Fruit fly (Drosophila melanogaster): ENCODE measurements around the gene dpr4.

Gene dpr4

DNA sequence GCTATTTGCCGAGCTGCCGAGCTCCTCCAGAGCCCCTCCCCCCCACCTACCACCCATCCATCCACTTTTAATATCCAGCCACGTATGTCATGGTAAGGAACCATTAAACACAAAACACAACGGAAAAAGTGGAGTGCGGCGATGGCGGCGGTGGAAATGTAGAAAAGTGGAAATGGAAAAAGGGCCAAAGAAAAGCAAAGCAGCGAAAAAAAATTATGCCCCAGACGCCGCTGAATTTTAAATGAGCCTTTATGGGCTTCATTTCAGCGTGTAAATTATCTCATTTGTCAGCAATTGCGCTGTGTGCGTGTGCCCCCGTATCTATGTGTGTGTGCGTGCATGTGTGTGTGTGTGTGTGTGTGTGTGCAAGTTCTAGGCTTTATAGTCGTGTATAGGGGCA lies 8.3 kb upstream of the dpr4 start:
- TF ChIP-seq tj (GFP tag; optimal IDR thresholded peaks at IDR 0.05), result no peak

DNA sequence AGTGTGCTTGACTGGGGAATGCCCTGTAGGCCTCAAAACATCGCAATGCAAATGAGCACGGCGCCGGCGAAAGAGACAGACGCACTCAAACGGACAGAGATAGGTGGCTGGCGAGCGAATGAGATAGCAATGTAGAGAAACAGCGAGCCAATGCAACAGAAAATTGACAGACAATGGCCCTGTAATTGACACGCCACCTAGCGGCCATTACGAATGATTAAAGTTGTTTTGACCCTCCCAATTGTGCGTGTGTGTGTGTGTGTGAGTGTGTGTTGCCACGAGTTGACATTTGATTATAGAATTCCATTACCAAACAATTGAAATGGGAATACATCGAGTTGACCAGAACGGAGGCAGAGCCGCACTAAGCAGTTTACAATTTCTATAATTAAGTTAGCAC lies 1.4 kb upstream of the dpr4 start:
- TF ChIP-seq pad (GFP tag; optimal IDR thresholded peaks at IDR 0.05) (no peak), CG12768 (GFP tag; optimal IDR thresholded peaks at IDR 0.05) (no peak), Crg-1 (GFP tag; optimal IDR thresholded peaks at IDR 0.05) (no peak)

DNA sequence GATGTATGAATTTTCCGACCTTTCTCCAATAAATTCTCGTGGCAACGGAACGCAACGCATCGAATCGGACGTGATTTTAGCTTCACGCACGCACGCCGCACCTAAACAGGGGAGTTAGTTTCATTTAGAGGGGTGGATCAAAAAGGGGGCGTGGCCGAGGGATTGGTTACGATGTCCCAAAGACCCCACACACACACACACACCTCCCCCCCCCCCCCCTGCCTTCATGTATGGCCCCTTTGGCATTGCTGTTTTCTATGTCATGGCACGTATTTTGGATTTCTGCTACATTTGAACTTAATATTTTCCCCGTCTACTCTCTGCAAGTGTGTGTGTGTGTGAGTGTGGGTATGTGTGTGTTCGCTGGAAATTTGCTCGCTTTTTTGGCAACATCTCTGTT lies 10.9 kb downstream of the dpr4 start:
- TF ChIP-seq ovo (GFP tag; optimal IDR thresholded peaks at IDR 0.05), result no peak
- no peak for TF ChIP-seq kay (GFP tag; ENCODE audit: borderline replicate concordance)

DNA sequence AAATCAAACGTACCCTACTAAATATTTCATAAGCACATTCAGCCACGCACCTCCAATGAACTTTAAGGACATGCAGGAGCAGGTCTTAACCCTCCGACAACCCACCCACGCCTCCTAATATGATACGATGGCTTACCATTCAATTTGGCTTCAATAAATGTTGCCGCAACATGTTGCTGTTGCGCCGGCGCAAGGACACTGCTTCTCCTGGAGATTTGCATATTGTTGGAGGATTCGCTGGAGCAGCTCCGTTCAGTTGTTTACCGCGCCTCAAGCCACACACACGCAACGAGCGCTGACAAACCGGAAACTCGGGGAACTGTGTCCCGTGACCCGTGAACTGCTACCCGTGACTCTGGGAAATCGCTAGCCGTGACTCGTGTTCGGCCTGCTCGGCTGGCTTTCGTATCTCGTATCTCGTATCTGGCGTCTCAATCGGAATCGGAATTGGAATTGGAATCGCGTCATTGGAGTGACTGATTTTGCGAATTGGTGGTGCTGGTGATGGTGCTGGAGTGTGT lies 43.0 kb downstream of the dpr4 start, which contains the start of gene dpr5:
Gene dpr5 (plus strand): TSS at position 270 of the 521 bp plus-strand sequence.
- TF ChIP-seq Clk (GFP tag; optimal IDR thresholded peaks at IDR 0.05) (no peak), Crg-1 (GFP tag; optimal IDR thresholded peaks at IDR 0.05) (no peak), pad (GFP tag; optimal IDR thresholded peaks at IDR 0.05) (no peak), Hr96 (GFP tag; optimal IDR thresholded peaks at IDR 0.05) (no peak), kay (GFP tag; ENCODE audit: borderline replicate concordance) (no peak), CG33017 (tag; optimal IDR thresholded peaks at IDR 0.05) (no peak), bab1 (GFP tag; optimal IDR thresholded peaks at IDR 0.05) (no peak), cnc (optimal IDR thresholded peaks at IDR 0.05) (no peak), ovo (GFP tag; optimal IDR thresholded peaks at IDR 0.05) (no peak), toe (GFP tag; optimal IDR thresholded peaks at IDR 0.05) (no peak)

DNA sequence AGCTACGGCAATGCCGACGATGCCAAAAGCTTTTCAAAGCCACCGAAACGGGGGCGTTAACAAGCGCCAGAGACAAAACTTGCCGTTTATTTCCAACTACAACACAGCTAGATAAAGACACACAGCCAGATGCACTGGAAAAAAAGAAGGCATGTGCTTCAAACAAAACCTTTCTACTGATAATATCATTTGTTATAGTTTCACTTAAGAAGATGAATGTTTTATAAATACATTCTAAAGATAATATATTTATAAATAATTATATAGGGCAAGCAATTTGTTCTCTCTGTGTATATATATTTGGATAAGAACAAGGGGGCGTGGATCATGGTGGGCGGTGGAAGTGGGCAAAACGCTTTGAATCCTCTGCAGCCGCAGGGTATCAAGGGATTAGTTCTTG lies 52.5 kb downstream of the dpr4 start:
- TF ChIP-seq CG33017 (tag; optimal IDR thresholded peaks at IDR 0.05), result no peak
- no peak for TF ChIP-seq toe (GFP tag; optimal IDR thresholded peaks at IDR 0.05)
- no peak for TF ChIP-seq CG12768 (GFP tag; optimal IDR thresholded peaks at IDR 0.05)
- no peak for TF ChIP-seq Clk (GFP tag; optimal IDR thresholded peaks at IDR 0.05)
- no peak for TF ChIP-seq CG5204 (GFP tag; optimal IDR thresholded peaks at IDR 0.05)
- TF ChIP-seq Crg-1 (GFP tag; optimal IDR thresholded peaks at IDR 0.05), result no peak
- no peak for TF ChIP-seq CG7045 (GFP tag; optimal IDR thresholded peaks at IDR 0.05)
- no peak for TF ChIP-seq CG1620 (GFP tag; optimal IDR thresholded peaks at IDR 0.05)
- TF ChIP-seq Mnt (GFP tag; optimal IDR thresholded peaks at IDR 0.05), result no peak
- TF ChIP-seq CG14711 (tag; optimal IDR thresholded peaks at IDR 0.05), result no peak
- TF ChIP-seq Hr96 (GFP tag; optimal IDR thresholded peaks at IDR 0.05), result no peak
- no peak for TF ChIP-seq bab1 (GFP tag; optimal IDR thresholded peaks at IDR 0.05)
- no peak for TF ChIP-seq CG11617 (GFP tag; optimal IDR thresholded peaks at IDR 0.05)
- TF ChIP-seq CG7101 (tag; optimal IDR thresholded peaks at IDR 0.05), result no peak
- no peak for TF ChIP-seq cnc (optimal IDR thresholded peaks at IDR 0.05)
- TF ChIP-seq kay (GFP tag; ENCODE audit: borderline replicate concordance), result no peak
- TF ChIP-seq tj (GFP tag; optimal IDR thresholded peaks at IDR 0.05), result no peak
- TF ChIP-seq cic (GFP tag; optimal IDR thresholded peaks at IDR 0.05), result no peak
- no peak for TF ChIP-seq ovo (GFP tag; optimal IDR thresholded peaks at IDR 0.05)
